Worm (Caenorhabditis elegans): ENCODE results near the gene srg-59.

Gene srg-59

ce11 chrV:2673807-2674206 lies 51.3 kb downstream of the srg-59 start (continued):
- peak; percentile 51; the same call in 1 of the 2 replicates for TF ChIP-seq ctbp-1 (GFP tag; IDR thresholded peaks at IDR 0.05)
- no peak for TF ChIP-seq zip-11 (GFP tag; IDR thresholded peaks at IDR 0.05)
- TF ChIP-seq mxl-2 (GFP tag; conservative IDR thresholded peaks at IDR 0.05): no peak
- TF ChIP-seq daf-16 (GFP tag; optimal IDR thresholded peaks at IDR 0.05): peak in 1 of 2 experiments; percentile 20
- peak; percentile 85 for TF ChIP-seq daf-16 (tag; optimal IDR thresholded peaks at IDR 0.05)
- TF ChIP-seq Y105C5A.15 (GFP tag; IDR thresholded peaks at IDR 0.05): 0 out of 2 replicates have a peak, but pooled peaks have one; percentile 26
- TF ChIP-seq ceh-32 (tag; optimal IDR thresholded peaks at IDR 0.05; ENCODE audit: poor library complexity): no peak
- TF ChIP-seq unc-39 (tag; optimal IDR thresholded peaks at IDR 0.05): no peak
- no peak for TF ChIP-seq F10B5.3 (tag; optimal IDR thresholded peaks at IDR 0.05)
- TF ChIP-seq dmd-8 (GFP tag; IDR thresholded peaks at IDR 0.05): peak; percentile 75
- TF ChIP-seq hlh-30 (tag; optimal IDR thresholded peaks at IDR 0.05; ENCODE audit: insufficient read depth): peak; percentile 44
- no peak for TF ChIP-seq fkh-10 (GFP tag; optimal IDR thresholded peaks at IDR 0.05)
- no peak for TF ChIP-seq nhr-48 (tag; optimal IDR thresholded peaks at IDR 0.05)
- TF ChIP-seq mep-1 (tag; optimal IDR thresholded peaks at IDR 0.05): peak; percentile 33
- TF ChIP-seq lin-38 (GFP tag; IDR thresholded peaks at IDR 0.05): peak; percentile 89
- no peak for TF ChIP-seq ces-1 (GFP tag; optimal IDR thresholded peaks at IDR 0.05)
- TF ChIP-seq mdl-1 (tag; optimal IDR thresholded peaks at IDR 0.05): no peak
- no peak for TF ChIP-seq nhr-111 (GFP tag; optimal IDR thresholded peaks at IDR 0.05)
- no peak for TF ChIP-seq nhr-25 (tag; optimal IDR thresholded peaks at IDR 0.05; ENCODE audit: borderline replicate concordance, insufficient read depth)
- no peak for TF ChIP-seq daf-12 (tag; optimal IDR thresholded peaks at IDR 0.05)
- TF ChIP-seq dpl-1 (GFP tag; optimal IDR thresholded peaks at IDR 0.05): no peak
- peak in 1 of 2 experiments; percentile 79; a peak in 1 of 4 replicates for TF ChIP-seq madf-5 (GFP tag; IDR thresholded peaks at IDR 0.05)
- TF ChIP-seq jun-1 (tag; optimal IDR thresholded peaks at IDR 0.05): no peak
- TF ChIP-seq hmg-1.1 (GFP tag; IDR thresholded peaks at IDR 0.05): peak; percentile 55
- no peak for TF ChIP-seq zfp-3 (GFP tag; conservative IDR thresholded peaks at IDR 0.05)
- peak; percentile 65 for TF ChIP-seq vab-7 (GFP tag; IDR thresholded peaks at IDR 0.05)
- TF ChIP-seq skn-1 (tag; optimal IDR thresholded peaks at IDR 0.05): no peak
- no peak for TF ChIP-seq ztf-7 (tag; optimal IDR thresholded peaks at IDR 0.05)
- peak; percentile 48 for TF ChIP-seq dmd-6 (GFP tag; IDR thresholded peaks at IDR 0.05)
- TF ChIP-seq nhr-237 (tag; optimal IDR thresholded peaks at IDR 0.05): no peak
- peak; percentile 44; the same call in 1 of the 2 replicates for TF ChIP-seq madf-9 (GFP tag; conservative IDR thresholded peaks at IDR 0.05)
- TF ChIP-seq unc-130 (GFP tag; optimal IDR thresholded peaks at IDR 0.05): peak; percentile 34
- peak; percentile 34; the same call in 1 of the 2 replicates for TF ChIP-seq mdt-29 (GFP tag; IDR thresholded peaks at IDR 0.05)
- peak; percentile 30 for TF ChIP-seq dve-1 (tag; optimal IDR thresholded peaks at IDR 0.05; ENCODE audit: insufficient read depth)
- TF ChIP-seq D1046.2 (GFP tag; IDR thresholded peaks at IDR 0.05): 0 out of 2 replicates have a peak, but pooled peaks have one; percentile 39
- TF ChIP-seq hlh-11 (tag; optimal IDR thresholded peaks at IDR 0.05): no peak
- TF ChIP-seq R02D3.7 (tag; optimal IDR thresholded peaks at IDR 0.05): no peak
- TF ChIP-seq nhr-41 (GFP tag; IDR thresholded peaks at IDR 0.05): no peak
- no peak for TF ChIP-seq fos-1 (tag; optimal IDR thresholded peaks at IDR 0.05)
- no peak for TF ChIP-seq spr-1 (tag; optimal IDR thresholded peaks at IDR 0.05)
- peak; percentile 48 for TF ChIP-seq set-16 (GFP tag; IDR thresholded peaks at IDR 0.05)
- TF ChIP-seq nhr-77 (tag; optimal IDR thresholded peaks at IDR 0.05): no peak
- TF ChIP-seq lim-7 (GFP tag; IDR thresholded peaks at IDR 0.05): peak; percentile 83
- TF ChIP-seq ZK546.5 (tag; optimal IDR thresholded peaks at IDR 0.05): no peak
- no peak for TF ChIP-seq tra-1 (GFP tag; IDR thresholded peaks at IDR 0.05)
- TF ChIP-seq ztf-11 (tag; optimal IDR thresholded peaks at IDR 0.05): no peak
- no peak for TF ChIP-seq egl-27 (tag; optimal IDR thresholded peaks at IDR 0.05)
- peak; percentile 59; the same call in 1 of the 2 replicates for TF ChIP-seq Y48G9A.11 (GFP tag; IDR thresholded peaks at IDR 0.05)
- no peak for TF ChIP-seq aly-2 (tag; optimal IDR thresholded peaks at IDR 0.05)
- no peak for TF ChIP-seq duxl-1 (tag; optimal IDR thresholded peaks at IDR 0.05; ENCODE audit: poor library complexity)
- TF ChIP-seq nhr-11 (tag; optimal IDR thresholded peaks at IDR 0.05): no peak
